Fruit fly (Drosophila melanogaster): Measurements from ENCODE around the gene aay.

The aay gene

DNA sequence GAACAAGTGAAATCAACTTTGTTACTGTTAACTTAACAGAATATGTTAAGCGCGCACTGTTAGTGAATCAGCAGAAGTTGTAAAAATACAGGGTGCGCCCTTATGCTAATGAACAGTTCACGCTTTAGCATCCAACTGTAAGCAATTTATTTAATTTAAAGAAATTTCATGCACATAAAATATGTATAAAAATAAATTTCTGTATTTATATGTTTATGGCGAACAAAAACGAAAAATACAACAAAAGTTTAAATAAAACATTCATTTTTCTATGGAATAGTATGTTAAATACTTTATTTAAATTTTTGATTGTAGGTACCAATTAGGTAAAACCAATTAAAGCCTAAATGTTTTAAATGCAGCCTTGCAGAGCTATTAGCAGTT, 1.5 kb downstream of the aay start (continued):
- TF ChIP-seq CG7963 (GFP tag; IDR thresholded peaks at IDR 0.05; ENCODE audit: partially characterized antibody) (no peak), gce (GFP tag; IDR thresholded peaks at IDR 0.05) (no peak), CG10321 (GFP tag; IDR thresholded peaks at IDR 0.05) (no peak), CG12659 (GFP tag; optimal IDR thresholded peaks at IDR 0.05) (peak; percentile 6), CG17829 (tag; optimal IDR thresholded peaks at IDR 0.05) (peak; percentile 50), exex (tag; optimal IDR thresholded peaks at IDR 0.05) (no peak), gsb (GFP tag; IDR thresholded peaks at IDR 0.05) (no peak), bowl (GFP tag; IDR thresholded peaks at IDR 0.05) (no peak), zen2 (GFP tag; IDR thresholded peaks at IDR 0.05; ENCODE audit: partially characterized antibody) (no peak), CG9817 (tag; optimal IDR thresholded peaks at IDR 0.05) (no peak), sisA (GFP tag; IDR thresholded peaks at IDR 0.05) (no peak), CG2712 (tag; optimal IDR thresholded peaks at IDR 0.05) (peak; percentile 57), cato (GFP tag; optimal IDR thresholded peaks at IDR 0.05; ENCODE audit: borderline replicate concordance) (no peak), CG18476 (GFP tag; optimal IDR thresholded peaks at IDR 0.05) (peak; percentile 41), kay (GFP tag; optimal IDR thresholded peaks at IDR 0.05) (no peak), Lim3 (GFP tag; IDR thresholded peaks at IDR 0.05) (no peak), sqz (GFP tag; optimal IDR thresholded peaks at IDR 0.05) (no peak), Bgb (GFP tag; IDR thresholded peaks at IDR 0.05; ENCODE audit: partially characterized antibody) (no peak), CG13287 (GFP tag; IDR thresholded peaks at IDR 0.05; ENCODE audit: partially characterized antibody) (no peak), Atf-2 (GFP tag; optimal IDR thresholded peaks at IDR 0.05) (no peak), CG13424 (tag; optimal IDR thresholded peaks at IDR 0.05) (peak; percentile 65), CG15601 (tag; optimal IDR thresholded peaks at IDR 0.05) (peak; percentile 39), Sox102F (GFP tag; optimal IDR thresholded peaks at IDR 0.05) (peak; percentile 26), sd (tag; optimal IDR thresholded peaks at IDR 0.05) (no peak), vfl (GFP tag; optimal IDR thresholded peaks at IDR 0.05) (no peak), Dbx (GFP tag; IDR thresholded peaks at IDR 0.05) (peak; percentile 24; the same call in 1 of the 3 replicates), CG4617 (GFP tag; optimal IDR thresholded peaks at IDR 0.05; ENCODE audit: borderline replicate concordance) (no peak), Dp (GFP tag; optimal IDR thresholded peaks at IDR 0.05) (no peak), fd3F (GFP tag; optimal IDR thresholded peaks at IDR 0.05) (no peak), ranshi (GFP tag; IDR thresholded peaks at IDR 0.05) (0 out of 2 replicates have a peak, but pooled peaks have one; percentile 7), lab (GFP tag; optimal IDR thresholded peaks at IDR 0.05) (peak; percentile 38), CG17802 (tag; optimal IDR thresholded peaks at IDR 0.05) (no peak), Bdp1 (GFP tag; optimal IDR thresholded peaks at IDR 0.05) (no peak), peb (GFP tag; IDR thresholded peaks at IDR 0.05) (no peak), CG2889 (GFP tag; IDR thresholded peaks at IDR 0.05) (no peak), Fer3 (tag; optimal IDR thresholded peaks at IDR 0.05) (peak; percentile 57), CG11723 (GFP tag; optimal IDR thresholded peaks at IDR 0.05) (peak; percentile 2), Med (GFP tag) (peak; percentile 62), D (optimal IDR thresholded peaks at IDR 0.05) (no peak), D (GFP tag; optimal IDR thresholded peaks at IDR 0.05) (no peak), CG6791 (GFP tag; IDR thresholded peaks at IDR 0.05; ENCODE audit: partially characterized antibody) (no peak), Rx (GFP tag; IDR thresholded peaks at IDR 0.05) (no peak), CG32767 (GFP tag; IDR thresholded peaks at IDR 0.05) (no peak), CG1529 (GFP tag; optimal IDR thresholded peaks at IDR 0.05) (no peak), Xrp1 (GFP tag; IDR thresholded peaks at IDR 0.05) (0 out of 2 replicates have a peak, but pooled peaks have one; percentile 21), CG6765 (GFP tag; optimal IDR thresholded peaks at IDR 0.05) (no peak), Dll (GFP tag; IDR thresholded peaks at IDR 0.05; ENCODE audit: partially characterized antibody) (no peak), CG10274 (GFP tag; optimal IDR thresholded peaks at IDR 0.05) (no peak), slbo (GFP tag; IDR thresholded peaks at IDR 0.05) (peak; percentile 31; the same call in 1 of the 2 replicates), ash1 (GFP tag; optimal IDR thresholded peaks at IDR 0.05) (no peak), NC2β (GFP tag; optimal IDR thresholded peaks at IDR 0.05) (no peak)

Data from whole organism, embryonic.